Fruit fly (Drosophila melanogaster) whole organism, adult: ENCODE data around the gene NimB3.

ENCODE experiments used
- CG12768 ChIP-seq: fragments of 200-800 bp; sonication (Bioruptor generic); optimal IDR thresholded peaks from 2 replicates; lab custom pipeline; 2017; ENCODE audit warnings: missing biosample characterization, missing genetic modification characterization, mild to moderate bottlenecking, moderate library complexity, missing genetic modification reagents
- CG5204 ChIP-seq: fragments of 200-800 bp; sonication (Bioruptor generic); optimal IDR thresholded peaks from 2 replicates; lab custom pipeline; 2016; ENCODE audit warnings: missing biosample characterization, missing genetic modification characterization
- CG7045 ChIP-seq: fragments of 200-800 bp; sonication (Bioruptor generic); optimal IDR thresholded peaks from 2 replicates; lab custom pipeline; 2017; ENCODE audit warnings: missing biosample characterization, mild to moderate bottlenecking, missing genetic modification characterization
- CG7101 ChIP-seq: fragments of 200-800 bp; sonication (Bioruptor generic); optimal IDR thresholded peaks from 2 replicates; lab custom pipeline; 2018; ENCODE audit warnings: missing biosample characterization, mild to moderate bottlenecking, missing genetic modification characterization, moderate library complexity
- Clk ChIP-seq: fragments of 200-800 bp; sonication (Bioruptor generic); optimal IDR thresholded peaks from 2 replicates; lab custom pipeline; 2017; ENCODE audit warnings: missing biosample characterization, missing genetic modification characterization
- Mnt ChIP-seq: fragments of 200-800 bp; sonication (Bioruptor generic); optimal IDR thresholded peaks from 2 replicates; lab custom pipeline; 2016; ENCODE audit warnings: missing biosample characterization, mild to moderate bottlenecking, missing genetic modification characterization
- cnc ChIP-seq, 2 experiments: fragments of >200 bp; optimal IDR thresholded peaks; 2 replicates each; lab custom pipeline; 2017
- kay ChIP-seq: fragments of 200-800 bp; sonication (Bioruptor generic); peaks from one replicate; lab custom pipeline; 2016; ENCODE audit warnings: missing biosample characterization, missing genetic modification characterization, borderline replicate concordance
- tj ChIP-seq: fragments of 200-800 bp; sonication (Bioruptor generic); optimal IDR thresholded peaks from 3 replicates; lab custom pipeline; 2017; ENCODE audit warnings: missing biosample characterization, mild to moderate bottlenecking, missing genetic modification characterization, moderate library complexity

DNA sequence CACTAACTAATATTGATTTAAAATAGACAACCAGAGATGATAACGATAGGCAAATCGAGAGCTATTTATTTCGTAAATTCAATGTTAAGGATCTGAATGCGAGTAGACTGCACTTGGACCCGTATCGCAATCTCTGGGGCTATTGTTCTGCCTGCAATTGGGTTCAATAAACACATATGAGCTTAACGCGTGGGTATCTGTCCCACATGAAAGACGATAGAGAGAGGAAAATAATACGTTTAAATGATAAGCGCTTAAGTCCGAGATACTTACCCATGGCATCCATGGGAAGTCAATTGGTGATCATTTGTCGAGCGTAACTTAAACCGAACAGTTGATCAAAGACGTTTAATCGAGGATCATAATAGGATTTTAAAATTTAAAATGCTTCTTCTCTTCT, 12.0 kb upstream of the NimB3 start, which contains the start of gene NimC2:
- no peak for TF ChIP-seq cnc (optimal IDR thresholded peaks at IDR 0.05; lab: Kevin White, UChicago)
- TF ChIP-seq CG5204 (GFP tag; lab: Kevin White, UChicago), result no peak
- TF ChIP-seq CG12768 (GFP tag; lab: Kevin White, UChicago), result no peak
- TF ChIP-seq tj (GFP tag; lab: Kevin White, UChicago), result no peak
- no peak for TF ChIP-seq CG7101 (tag; lab: Kevin White, UChicago)
- no peak for TF ChIP-seq kay (GFP tag; lab: Kevin White, UChicago)
- no peak for TF ChIP-seq CG7045 (GFP tag; lab: Kevin White, UChicago)
- TF ChIP-seq Clk (GFP tag; lab: Kevin White, UChicago), result no peak
- no peak for TF ChIP-seq Mnt (GFP tag; lab: Kevin White, UChicago)
